Fruit fly (Drosophila melanogaster): Measurements from ENCODE around the gene ScsbetaA.

DNA sequence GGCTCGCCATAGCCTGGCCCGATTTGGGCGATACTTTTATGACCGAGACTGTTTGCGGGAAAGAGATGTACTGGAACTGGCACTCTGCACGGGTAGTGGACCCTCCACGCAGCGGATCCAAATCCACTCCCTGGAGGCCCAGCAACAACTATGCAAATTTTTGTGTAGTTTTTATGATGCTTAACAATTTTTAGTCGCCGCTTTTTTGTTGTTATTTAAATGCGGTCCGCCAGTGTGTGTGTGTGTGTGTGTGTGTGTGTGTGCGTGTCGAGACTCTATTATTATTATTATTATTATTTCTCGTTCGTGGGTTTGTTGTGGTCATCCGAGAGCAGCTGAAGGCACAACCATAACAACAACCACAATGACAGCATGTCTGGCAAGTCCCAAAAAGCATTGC lies 20.6 kb downstream of the ScsbetaA start:
- TF ChIP-seq EcR (GFP tag; optimal IDR thresholded peaks at IDR 0.05) (no peak), usp (GFP tag; optimal IDR thresholded peaks at IDR 0.05) (no peak), pan (optimal IDR thresholded peaks at IDR 0.05) (no peak), Dll (optimal IDR thresholded peaks at IDR 0.05) (no peak), psq (optimal IDR thresholded peaks at IDR 0.05) (no peak)

Measured in whole organism.